Worm (Caenorhabditis elegans) whole organism, mixed stage, embryonic: Measurements from ENCODE around the gene sqv-1.
"Not testable (repeated sequence)": the region's sequence is repeated elsewhere in the genome, so short reads cannot be mapped to it uniquely, and the experiment has no call there.

ENCODE experiments used
- M03D4.4 ChIP-seq: sonication (generic microtip); optimal IDR thresholded peaks from 2 replicates; lab custom pipeline; 2017; ENCODE audit warnings: mild to moderate bottlenecking, missing genetic modification characterization, missing compliant biosample characterization
- bed-3 ChIP-seq: fragments of 200-800 bp; sonication (Bioruptor generic); optimal IDR thresholded peaks from 3 replicates; lab custom pipeline; 2018; ENCODE audit warnings: mild to moderate bottlenecking, missing genetic modification characterization, moderate library complexity, missing compliant biosample characterization
- blmp-1 ChIP-seq: fragments of 150-350 bp; optimal IDR thresholded peaks from 2 replicates; lab custom pipeline; 2014; ENCODE audit warnings: missing biosample characterization, missing genetic modification characterization
- ceh-39 ChIP-seq: fragments of 150-350 bp; optimal IDR thresholded peaks from 2 replicates; lab custom pipeline; 2014; ENCODE audit warnings: missing biosample characterization, missing genetic modification characterization
- ceh-43 ChIP-seq: fragments of 200-800 bp; sonication (Bioruptor generic); optimal IDR thresholded peaks from 2 replicates; lab custom pipeline; 2018; ENCODE audit warnings: mild to moderate bottlenecking, missing genetic modification characterization, moderate library complexity, missing compliant biosample characterization
- ces-1 ChIP-seq: fragments of 150-350 bp; optimal IDR thresholded peaks from 2 replicates; lab custom pipeline; 2014; ENCODE audit warnings: missing biosample characterization, missing genetic modification reagents, missing genetic modification characterization
- cnd-1 ChIP-seq: fragments of 200-800 bp; sonication (Bioruptor generic); optimal IDR thresholded peaks from 2 replicates; lab custom pipeline; 2018; ENCODE audit warnings: mild to moderate bottlenecking, missing genetic modification characterization, missing compliant biosample characterization
- drap-1 ChIP-seq: fragments of 200-800 bp; sonication (Bioruptor generic); optimal IDR thresholded peaks from 3 replicates; lab custom pipeline; 2018; ENCODE audit warnings: mild to moderate bottlenecking, missing genetic modification characterization, missing compliant biosample characterization
- elt-1 ChIP-seq: sonication (generic microtip); optimal IDR thresholded peaks from 2 replicates; lab custom pipeline; 2017; ENCODE audit warnings: missing genetic modification characterization, mild to moderate bottlenecking, missing compliant biosample characterization, antibody characterized with exemption, moderate library complexity, borderline replicate concordance; ENCODE audit not compliant: insufficient read depth
- elt-3 ChIP-seq: fragments of 150-350 bp; optimal IDR thresholded peaks from 2 replicates; lab custom pipeline; 2014; ENCODE audit warnings: missing biosample characterization, missing genetic modification characterization
- flh-1 ChIP-seq: fragments of 200-800 bp; sonication (Bioruptor generic); optimal IDR thresholded peaks from 2 replicates; lab custom pipeline; 2018; ENCODE audit warnings: mild to moderate bottlenecking, missing genetic modification characterization, moderate library complexity, missing compliant biosample characterization
- ham-2 ChIP-seq: fragments of 200-800 bp; sonication (Bioruptor generic); optimal IDR thresholded peaks from 2 replicates; lab custom pipeline; 2018; ENCODE audit warnings: mild to moderate bottlenecking, missing genetic modification characterization, missing compliant biosample characterization
- hlh-1 ChIP-seq: fragments of 150-350 bp; optimal IDR thresholded peaks from 2 replicates; lab custom pipeline; 2014; ENCODE audit warnings: missing biosample characterization, missing genetic modification reagents, missing genetic modification characterization
- lin-13 ChIP-seq: fragments of 150-350 bp; optimal IDR thresholded peaks from 2 replicates; lab custom pipeline; 2014; ENCODE audit warnings: missing biosample characterization, missing genetic modification characterization
- lin-32 ChIP-seq: fragments of 200-800 bp; sonication (Bioruptor generic); optimal IDR thresholded peaks from 2 replicates; lab custom pipeline; 2018; ENCODE audit warnings: mild to moderate bottlenecking, missing genetic modification characterization, missing compliant biosample characterization
- lsy-2 ChIP-seq: fragments of 150-350 bp; optimal IDR thresholded peaks from 2 replicates; lab custom pipeline; 2014; ENCODE audit warnings: missing biosample characterization, missing genetic modification characterization
- mab-5 ChIP-seq: fragments of 150-350 bp; optimal IDR thresholded peaks from 2 replicates; lab custom pipeline; 2014; ENCODE audit warnings: missing biosample characterization, missing genetic modification characterization
- mep-1 ChIP-seq: fragments of 150-350 bp; optimal IDR thresholded peaks from 2 replicates; lab custom pipeline; 2017; ENCODE audit warnings: missing biosample characterization, missing genetic modification reagents, missing genetic modification characterization, inconsistent platforms
- mls-2 ChIP-seq: sonication (generic microtip); optimal IDR thresholded peaks from 2 replicates; lab custom pipeline; 2016; ENCODE audit warnings: mild to moderate bottlenecking, missing genetic modification characterization, moderate library complexity, missing compliant biosample characterization
- nhr-12 ChIP-seq: fragments of 150-350 bp; optimal IDR thresholded peaks from 2 replicates; lab custom pipeline; 2014; ENCODE audit warnings: missing biosample characterization, missing genetic modification characterization
- nhr-28 ChIP-seq: fragments of 150-350 bp; optimal IDR thresholded peaks from 2 replicates; lab custom pipeline; 2014; ENCODE audit warnings: missing biosample characterization, missing genetic modification characterization
- snpc-4 ChIP-seq: fragments of 150-350 bp; optimal IDR thresholded peaks from 2 replicates; lab custom pipeline; 2014; ENCODE audit warnings: missing biosample characterization, missing genetic modification characterization
- sptf-1 ChIP-seq: sonication (generic microtip); optimal IDR thresholded peaks from 2 replicates; lab custom pipeline; 2017; ENCODE audit warnings: mild to moderate bottlenecking, missing genetic modification characterization, moderate library complexity, missing compliant biosample characterization
- tbx-8 ChIP-seq: fragments of 200-800 bp; sonication (Bioruptor generic); optimal IDR thresholded peaks from 2 replicates; lab custom pipeline; 2018; ENCODE audit warnings: mild to moderate bottlenecking, missing genetic modification characterization, moderate library complexity, missing compliant biosample characterization
- unc-39 ChIP-seq: fragments of 150-350 bp; optimal IDR thresholded peaks from 2 replicates; lab custom pipeline; 2014; ENCODE audit warnings: missing biosample characterization, missing genetic modification characterization
- unc-62 ChIP-seq: fragments of 150-350 bp; optimal IDR thresholded peaks from 2 replicates; lab custom pipeline; 2014; ENCODE audit warnings: missing biosample characterization, missing genetic modification reagents, missing genetic modification characterization
- zip-8 ChIP-seq: fragments of 150-350 bp; optimal IDR thresholded peaks from 2 replicates; lab custom pipeline; 2014; ENCODE audit warnings: missing biosample characterization, missing genetic modification characterization
- ztf-11 ChIP-seq: fragments of 150-350 bp; optimal IDR thresholded peaks from 2 replicates; lab custom pipeline; 2014; ENCODE audit warnings: missing biosample characterization, missing genetic modification characterization

Gene sqv-1

DNA sequence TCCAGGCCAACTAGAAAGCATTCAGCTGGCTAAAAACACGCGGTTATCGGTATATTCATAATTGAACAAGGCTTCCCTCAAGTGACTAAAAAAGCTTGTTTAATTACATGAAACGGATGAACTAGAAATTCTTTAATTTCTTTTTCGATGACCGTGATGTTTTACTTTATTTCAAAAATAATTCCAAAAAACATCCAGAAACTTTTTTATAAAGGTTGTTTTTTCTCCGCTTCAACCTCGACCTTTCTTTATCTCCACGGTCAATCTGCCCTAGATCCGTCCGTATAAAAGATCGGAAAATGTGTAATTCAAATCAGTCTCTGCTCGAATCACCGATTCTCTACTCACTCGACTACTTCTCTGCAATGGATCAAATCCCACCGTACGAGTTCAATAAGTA lies 15.4 kb upstream of the sqv-1 start, which contains the start of gene F17E9.5:
Gene F17E9.5 (plus strand): TSS at position 301 of the 400 bp plus-strand sequence.
- no peak for TF ChIP-seq ceh-39 (tag; lab: Kevin White, UChicago)

DNA sequence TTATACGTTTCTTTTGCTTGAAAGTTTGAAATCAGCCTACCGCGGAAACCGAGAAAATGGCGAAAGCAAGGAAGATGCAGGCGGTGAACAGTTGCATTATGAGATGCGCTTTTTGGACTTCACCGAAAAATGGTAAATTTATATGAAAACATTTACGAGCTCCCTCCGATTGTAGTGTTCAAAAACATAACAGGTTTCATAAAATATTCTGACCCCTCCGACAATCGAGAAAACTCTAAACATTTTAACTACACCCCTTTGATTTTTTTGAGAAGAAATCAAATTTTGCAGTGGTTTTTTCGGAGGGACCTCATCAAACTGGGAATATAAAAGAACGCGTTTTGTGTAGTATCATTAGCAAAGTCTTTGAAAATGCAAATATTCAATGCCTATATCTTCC lies 13.9 kb upstream of the sqv-1 start, which contains the start of the genes F17E9.18 and F17E9.15:
Gene F17E9.18 (minus strand): TSS at position 101 of the 400 bp plus-strand sequence.
Gene F17E9.15 (plus strand): TSS at position 368 of the 400 bp plus-strand sequence.
- no peak for TF ChIP-seq ces-1 (GFP tag; lab: Kevin White, UChicago)
- TF ChIP-seq snpc-4 (tag; lab: Kevin White, UChicago): no peak
- TF ChIP-seq mab-5 (tag; lab: Kevin White, UChicago): no peak
- TF ChIP-seq zip-8 (tag; lab: Kevin White, UChicago): no peak
- TF ChIP-seq tbx-8 (GFP tag; lab: Kevin White, UChicago): no peak
- no peak for TF ChIP-seq hlh-1 (tag; lab: Kevin White, UChicago)

DNA sequence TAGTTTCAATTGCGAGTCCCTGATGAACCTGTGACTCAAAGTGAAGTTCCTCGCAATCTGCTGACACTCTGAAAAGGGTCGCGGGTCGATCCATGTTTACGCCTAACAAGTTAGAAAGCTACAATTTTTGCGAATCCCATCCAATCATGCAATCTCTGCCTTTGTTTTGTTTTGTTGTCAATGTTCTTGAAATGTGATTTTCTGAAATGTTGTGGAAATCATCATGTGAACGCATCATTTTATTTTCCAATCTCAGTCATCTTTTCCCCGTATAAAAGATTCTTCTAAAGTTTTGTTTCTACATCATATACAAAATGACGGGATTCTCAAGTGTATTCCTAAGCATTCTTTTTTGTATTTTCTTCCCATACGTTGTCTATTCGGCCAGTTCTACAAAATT lies 12.8 kb upstream of the sqv-1 start, which contains the start of gene F17E9.4:
Gene F17E9.4 (plus strand): TSS at position 301 of the 400 bp plus-strand sequence.
- TF ChIP-seq hlh-1 (tag; lab: Kevin White, UChicago): no peak

DNA sequence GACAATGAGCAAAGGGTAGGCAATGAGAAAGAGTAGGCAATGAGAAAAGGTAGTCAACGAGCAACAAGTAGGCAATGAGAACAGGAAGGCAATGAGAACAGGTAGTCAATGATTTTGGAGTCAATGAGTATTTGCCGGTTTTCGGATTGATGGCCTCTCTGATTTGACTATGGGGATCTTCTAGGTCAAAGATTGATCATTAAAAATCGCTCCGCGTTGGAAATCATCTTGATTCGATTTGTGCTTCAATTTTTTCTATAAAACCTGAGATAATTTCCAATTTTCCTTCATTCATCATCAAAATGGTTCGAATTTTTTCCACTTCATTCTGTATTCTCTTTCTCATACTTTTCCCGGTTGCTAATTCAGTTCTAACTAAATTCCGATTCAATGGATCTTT lies 8.9 kb upstream of the sqv-1 start, which contains the start of gene F17E9.16:
Gene F17E9.16 (plus strand): TSS at position 301 of the 400 bp plus-strand sequence.
- not testable (repeated sequence) for TF ChIP-seq unc-39 (tag; lab: Kevin White, UChicago); flh-1 (GFP tag; lab: Kevin White, UChicago); lin-32 (GFP tag; lab: Kevin White, UChicago)

DNA sequence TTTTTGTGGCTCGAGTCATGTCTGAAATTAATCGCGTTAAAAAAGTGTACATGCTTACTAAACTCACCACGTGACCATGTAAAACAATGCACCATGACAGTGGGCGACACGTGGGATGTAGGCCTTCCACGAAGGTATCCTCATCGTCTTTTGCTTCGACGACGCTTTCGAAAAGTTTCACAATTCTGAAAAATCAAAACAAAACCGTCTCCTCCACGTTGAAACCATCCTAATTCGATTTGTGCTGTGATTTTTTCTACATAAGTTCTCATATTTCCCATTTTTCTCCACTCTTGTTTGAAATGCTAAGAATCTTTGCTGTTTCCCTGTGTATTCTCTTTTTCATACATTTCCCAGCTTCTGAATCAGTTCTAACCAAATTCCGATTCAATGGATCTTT lies 6.3 kb upstream of the sqv-1 start, which contains the start of gene F17E9.3:
Gene F17E9.3 (plus strand): TSS at position 301 of the 400 bp plus-strand sequence.
- TF ChIP-seq blmp-1 (tag; lab: Kevin White, UChicago) (no peak), elt-3 (tag; lab: Kevin White, UChicago) (no peak), lin-13 (tag; lab: Kevin White, UChicago) (no peak), unc-62 (GFP tag; lab: Kevin White, UChicago) (no peak), nhr-28 (tag; lab: Kevin White, UChicago) (no peak), ztf-11 (tag; lab: Kevin White, UChicago) (no peak), sptf-1 (tag; lab: Kevin White, UChicago) (no peak), snpc-4 (tag; lab: Kevin White, UChicago) (no peak), elt-1 (tag; lab: Kevin White, UChicago) (no peak), mls-2 (tag; lab: Kevin White, UChicago) (no peak), bed-3 (GFP tag; lab: Kevin White, UChicago) (no peak), mep-1 (no peak), cnd-1 (tag; lab: Kevin White, UChicago) (no peak), mab-5 (tag; lab: Kevin White, UChicago) (no peak), ces-1 (GFP tag; lab: Kevin White, UChicago) (no peak), zip-8 (tag; lab: Kevin White, UChicago) (no peak), ceh-43 (GFP tag; lab: Kevin White, UChicago) (no peak)

DNA sequence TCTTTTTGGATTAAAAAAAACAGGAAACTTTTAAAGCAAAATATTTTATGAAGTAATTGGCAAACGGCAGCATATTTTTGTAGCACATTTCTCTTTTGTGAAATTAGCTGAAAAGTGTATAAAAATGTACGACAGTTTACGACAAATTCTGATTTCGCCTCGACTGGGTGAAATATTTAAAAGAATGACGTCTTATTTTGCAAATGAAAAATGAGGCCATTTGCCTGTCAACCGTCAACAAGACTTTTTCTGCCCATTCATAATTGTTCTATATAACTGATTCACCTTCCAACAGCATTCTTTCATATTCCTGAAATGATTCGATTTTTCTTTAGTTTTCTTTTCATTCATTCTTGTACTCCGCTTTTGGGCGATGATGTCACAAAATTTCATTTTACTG lies 5.3 kb upstream of the sqv-1 start, which contains the start of the genes F17E9.2 and col-116:
Gene F17E9.2 (plus strand): TSS at position 301 of the 400 bp plus-strand sequence.
Gene col-116 (plus strand): TSS at position 315 of the 400 bp plus-strand sequence.
- no peak for TF ChIP-seq ztf-11 (tag; lab: Kevin White, UChicago)
- no peak for TF ChIP-seq ceh-43 (GFP tag; lab: Kevin White, UChicago)
- TF ChIP-seq unc-39 (tag; lab: Kevin White, UChicago): no peak
- no peak for TF ChIP-seq drap-1 (GFP tag; lab: Kevin White, UChicago)
- TF ChIP-seq mls-2 (tag; lab: Kevin White, UChicago): no peak
- TF ChIP-seq nhr-12 (tag; lab: Kevin White, UChicago): no peak
- TF ChIP-seq lin-32 (GFP tag; lab: Kevin White, UChicago): no peak
- TF ChIP-seq tbx-8 (GFP tag; lab: Kevin White, UChicago): no peak
- TF ChIP-seq lsy-2 (tag; lab: Kevin White, UChicago): no peak
- no peak for TF ChIP-seq snpc-4 (tag; lab: Kevin White, UChicago)
- TF ChIP-seq flh-1 (GFP tag; lab: Kevin White, UChicago): no peak
- TF ChIP-seq hlh-1 (tag; lab: Kevin White, UChicago): no peak
- TF ChIP-seq ces-1 (GFP tag; lab: Kevin White, UChicago): no peak
- TF ChIP-seq M03D4.4: no peak
- TF ChIP-seq zip-8 (tag; lab: Kevin White, UChicago): no peak
- no peak for TF ChIP-seq unc-62 (GFP tag; lab: Kevin White, UChicago)
- TF ChIP-seq lin-13 (tag; lab: Kevin White, UChicago): no peak
- TF ChIP-seq ham-2 (GFP tag; lab: Kevin White, UChicago): no peak
